Worm (Caenorhabditis elegans) whole organism, L2 larva: ENCODE measurements around the gene F17H10.2.

Experiments used
- C34F6.9 ChIP-seq: fragments of 150-350 bp; optimal IDR thresholded peaks from 2 replicates; lab custom pipeline; 2014; ENCODE audit warnings: missing biosample characterization, missing genetic modification characterization
- F13H6.1 ChIP-seq: sonication (generic microtip); optimal IDR thresholded peaks from 2 replicates; lab custom pipeline; 2016; ENCODE audit warnings: missing genetic modification characterization, missing compliant biosample characterization
- R02D3.7 ChIP-seq: fragments of 150-350 bp; optimal IDR thresholded peaks from 2 replicates; lab custom pipeline; 2014; ENCODE audit warnings: missing biosample characterization, missing genetic modification characterization
- Y55F3AM.14 ChIP-seq: fragments of 200-800 bp; sonication (Bioruptor generic); optimal IDR thresholded peaks from 2 replicates; lab custom pipeline; 2018; ENCODE audit warnings: mild to moderate bottlenecking, missing genetic modification characterization, missing compliant biosample characterization
- alr-1 ChIP-seq: fragments of 150-350 bp; optimal IDR thresholded peaks from 2 replicates; lab custom pipeline; 2014; ENCODE audit warnings: missing biosample characterization, missing genetic modification characterization
- aly-2 ChIP-seq: fragments of 150-350 bp; optimal IDR thresholded peaks from 2 replicates; lab custom pipeline; 2014; ENCODE audit warnings: missing biosample characterization, missing genetic modification characterization
- ama-1 ChIP-seq: fragments of 150-350 bp; optimal IDR thresholded peaks from 2 replicates; lab custom pipeline; 2018; ENCODE audit warnings: inconsistent platforms
- ceh-82 ChIP-seq: fragments of 150-350 bp; optimal IDR thresholded peaks from 2 replicates; lab custom pipeline; 2014; ENCODE audit warnings: missing biosample characterization, missing genetic modification characterization
- crh-2 ChIP-seq: sonication (generic microtip); optimal IDR thresholded peaks from 2 replicates; lab custom pipeline; 2017; ENCODE audit warnings: missing biosample characterization, missing genetic modification characterization
- dmd-4 ChIP-seq: sonication (generic microtip); optimal IDR thresholded peaks from 2 replicates; lab custom pipeline; 2017; ENCODE audit warnings: missing biosample characterization, missing genetic modification characterization
- egl-27 ChIP-seq: sonication (generic microtip); optimal IDR thresholded peaks from 3 replicates; lab custom pipeline; 2017; ENCODE audit warnings: missing biosample characterization, missing genetic modification reagents, missing genetic modification characterization
- elt-1 ChIP-seq: fragments of 150-350 bp; optimal IDR thresholded peaks from 2 replicates; lab custom pipeline; 2014; ENCODE audit warnings: missing biosample characterization, missing genetic modification characterization
- elt-3 ChIP-seq: sonication (generic microtip); optimal IDR thresholded peaks from 2 replicates; lab custom pipeline; 2017; ENCODE audit warnings: missing biosample characterization, missing genetic modification characterization
- fos-1 ChIP-seq: fragments of 150-350 bp; optimal IDR thresholded peaks from 2 replicates; lab custom pipeline; 2014; ENCODE audit warnings: missing biosample characterization, missing genetic modification characterization
- gmeb-1 ChIP-seq: fragments of 150-350 bp; optimal IDR thresholded peaks from 2 replicates; lab custom pipeline; 2014; ENCODE audit warnings: missing biosample characterization, missing genetic modification characterization
- lin-13 ChIP-seq: fragments of 150-350 bp; optimal IDR thresholded peaks from 2 replicates; lab custom pipeline; 2014; ENCODE audit warnings: missing biosample characterization, missing genetic modification reagents, missing genetic modification characterization
- lin-39 ChIP-seq: fragments of 150-350 bp; optimal IDR thresholded peaks from 2 replicates; lab custom pipeline; 2014; ENCODE audit warnings: missing biosample characterization, missing genetic modification reagents, missing genetic modification characterization
- lsy-2 ChIP-seq, 2 experiments: fragments of 150-350 bp in 1 of 2; sonication (generic microtip) in 1 of 2; optimal IDR thresholded peaks; 2 replicates each; lab custom pipeline; 2014 to 2017; ENCODE audit warnings: missing biosample characterization in 2 of 2, missing genetic modification characterization in 2 of 2
- mab-5 ChIP-seq: fragments of 150-350 bp; optimal IDR thresholded peaks from 2 replicates; lab custom pipeline; 2014; ENCODE audit warnings: missing biosample characterization, missing genetic modification characterization
- mbf-1 ChIP-seq: sonication (generic microtip); optimal IDR thresholded peaks from 2 replicates; lab custom pipeline; 2017; ENCODE audit warnings: missing biosample characterization, missing genetic modification characterization
- nhr-11 ChIP-seq: fragments of 150-350 bp; optimal IDR thresholded peaks from 2 replicates; lab custom pipeline; 2014; ENCODE audit warnings: missing biosample characterization, missing genetic modification characterization
- nhr-12 ChIP-seq: fragments of 150-350 bp; optimal IDR thresholded peaks from 2 replicates; lab custom pipeline; 2014; ENCODE audit warnings: missing biosample characterization, missing genetic modification characterization
- nhr-129 ChIP-seq: fragments of 150-350 bp; optimal IDR thresholded peaks from 2 replicates; lab custom pipeline; 2014; ENCODE audit warnings: missing biosample characterization, missing genetic modification characterization
- nhr-21 ChIP-seq: fragments of 150-350 bp; optimal IDR thresholded peaks from 2 replicates; lab custom pipeline; 2014; ENCODE audit warnings: missing biosample characterization, missing genetic modification characterization
- nhr-25 ChIP-seq: fragments of 150-350 bp; sonication (generic microtip); optimal IDR thresholded peaks from 3 replicates; lab custom pipeline; 2014; ENCODE audit warnings: missing biosample characterization, missing genetic modification characterization
- nhr-6 ChIP-seq: fragments of 150-350 bp; optimal IDR thresholded peaks from 2 replicates; lab custom pipeline; 2014; ENCODE audit warnings: missing biosample characterization, missing genetic modification characterization
- peb-1 ChIP-seq: fragments of 150-350 bp; optimal IDR thresholded peaks from 2 replicates; lab custom pipeline; 2014; ENCODE audit warnings: missing biosample characterization, missing genetic modification characterization
- sem-4 ChIP-seq: fragments of 150-350 bp; optimal IDR thresholded peaks from 2 replicates; lab custom pipeline; 2014; ENCODE audit warnings: missing biosample characterization, missing genetic modification reagents, missing genetic modification characterization
- sma-3 ChIP-seq: sonication (generic microtip); optimal IDR thresholded peaks from 2 replicates; lab custom pipeline; 2016; ENCODE audit warnings: missing genetic modification reagents, missing genetic modification characterization, missing compliant biosample characterization
- sma-9 ChIP-seq, 2 experiments: fragments of 150-350 bp in 1 of 2; sonication (generic microtip) in 1 of 2; optimal IDR thresholded peaks; 2 replicates each; lab custom pipeline; 2014 to 2016; ENCODE audit warnings: missing genetic modification characterization in 2 of 2, mild to moderate bottlenecking in 1 of 2, missing biosample characterization in 1 of 2, missing compliant biosample characterization in 1 of 2, missing genetic modification reagents in 1 of 2, moderate library complexity in 1 of 2
- snpc-4 ChIP-seq: fragments of 150-350 bp; optimal IDR thresholded peaks from 2 replicates; lab custom pipeline; 2014; ENCODE audit warnings: missing biosample characterization, missing genetic modification characterization
- unc-55 ChIP-seq: fragments of 150-350 bp; sonication (generic microtip); optimal IDR thresholded peaks from 3 replicates; lab custom pipeline; 2014; ENCODE audit warnings: missing biosample characterization, missing genetic modification reagents, missing genetic modification characterization
- unc-62 ChIP-seq: fragments of 150-350 bp; optimal IDR thresholded peaks from 2 replicates; lab custom pipeline; 2014; ENCODE audit warnings: missing biosample characterization, missing genetic modification reagents, missing genetic modification characterization
- zag-1 ChIP-seq: fragments of 150-350 bp; optimal IDR thresholded peaks from 2 replicates; lab custom pipeline; 2014; ENCODE audit warnings: missing biosample characterization, missing genetic modification characterization
- ztf-1 ChIP-seq: fragments of 200-800 bp; sonication (Bioruptor generic); conservative IDR thresholded peaks from 2 replicates; pipeline ENCODE4 v1.3.6; 2022; ENCODE audit warnings: missing genetic modification characterization, missing compliant biosample characterization
- ztf-4 ChIP-seq: fragments of 150-350 bp; optimal IDR thresholded peaks from 2 replicates; lab custom pipeline; 2014; ENCODE audit warnings: missing biosample characterization, missing genetic modification characterization

The F17H10.2 gene

ce11 chrX:13154514-13154913, 40.9 kb downstream of the F17H10.2 start:
- TF ChIP-seq snpc-4 (no peak), ztf-4 (no peak), ztf-1 (GFP tag; lab: Robert Waterston, UW) (no peak)

- TF ChIP-seq Y55F3AM.14 (GFP tag; lab: Kevin White, UChicago) (no peak), nhr-11 (tag; lab: Kevin White, UChicago) (no peak), egl-27 (tag; lab: Kevin White, UChicago) (no peak), lin-39 (tag; lab: Kevin White, UChicago) (no peak), C34F6.9 (tag; lab: Kevin White, UChicago) (no peak), sem-4 (tag; lab: Kevin White, UChicago) (no peak), dmd-4 (tag; lab: Kevin White, UChicago) (no peak), nhr-21 (tag; lab: Kevin White, UChicago) (no peak), ztf-4 (no peak), ceh-82 (tag; lab: Kevin White, UChicago) (no peak), nhr-6 (tag; lab: Kevin White, UChicago) (no peak), elt-3 (no peak), sma-9 (GFP tag; optimal IDR thresholded peaks at IDR 0.05; lab: Kevin White, UChicago) (no peak), sma-9 (tag; optimal IDR thresholded peaks at IDR 0.05; lab: Kevin White, UChicago) (no peak), elt-1 (tag; lab: Kevin White, UChicago) (no peak), ama-1 (lab: Kevin White, UChicago) (no peak), lsy-2 (tag; optimal IDR thresholded peaks at IDR 0.05; lab: Kevin White, UChicago) (no peak), nhr-12 (tag; lab: Kevin White, UChicago) (no peak), alr-1 (tag; lab: Kevin White, UChicago) (no peak)
These were observed 42.2 kb downstream of the F17H10.2 start for ce11 chrX:13155730-13156129.

- TF ChIP-seq unc-62 (GFP tag; lab: Kevin White, UChicago) (no peak), peb-1 (no peak), alr-1 (tag; lab: Kevin White, UChicago) (no peak), zag-1 (tag; lab: Kevin White, UChicago) (no peak), C34F6.9 (tag; lab: Kevin White, UChicago) (no peak), nhr-12 (tag; lab: Kevin White, UChicago) (no peak), ama-1 (lab: Kevin White, UChicago) (no peak), Y55F3AM.14 (GFP tag; lab: Kevin White, UChicago) (no peak), mab-5 (tag; lab: Kevin White, UChicago) (no peak), fos-1 (tag; lab: Kevin White, UChicago) (no peak), nhr-6 (tag; lab: Kevin White, UChicago) (no peak), R02D3.7 (no peak), elt-1 (tag; lab: Kevin White, UChicago) (no peak), dmd-4 (tag; lab: Kevin White, UChicago) (no peak), nhr-25 (tag; lab: Kevin White, UChicago) (peak; percentile 5), nhr-21 (tag; lab: Kevin White, UChicago) (no peak), nhr-129 (peak; percentile 46)
These were observed 43.7 kb downstream of the F17H10.2 start for ce11 chrX:13157112-13157768.

ce11 chrX:13158487-13158886, 44.9 kb downstream of the F17H10.2 start:
- peak; percentile 38 for TF ChIP-seq unc-55
- no peak for TF ChIP-seq egl-27 (tag; lab: Kevin White, UChicago)

- TF ChIP-seq sem-4 (tag; lab: Kevin White, UChicago), result no peak
- TF ChIP-seq aly-2 (tag; lab: Kevin White, UChicago), result no peak
- TF ChIP-seq mbf-1, result no peak
- peak; percentile 22 for TF ChIP-seq gmeb-1 (tag; lab: Kevin White, UChicago)
- no peak for TF ChIP-seq nhr-25 (tag; lab: Kevin White, UChicago)
- TF ChIP-seq crh-2, result peak; percentile 52
- TF ChIP-seq F13H6.1 (tag; lab: Kevin White, UChicago), result peak; percentile 62
- TF ChIP-seq fos-1 (tag; lab: Kevin White, UChicago), result peak; percentile 93
- TF ChIP-seq elt-3, result no peak
- no peak for TF ChIP-seq R02D3.7
- no peak for TF ChIP-seq zag-1 (tag; lab: Kevin White, UChicago)
- TF ChIP-seq C34F6.9 (tag; lab: Kevin White, UChicago), result no peak
- peak; percentile 64 for TF ChIP-seq sma-9 (GFP tag; optimal IDR thresholded peaks at IDR 0.05; lab: Kevin White, UChicago)
- TF ChIP-seq sma-9 (tag; optimal IDR thresholded peaks at IDR 0.05; lab: Kevin White, UChicago), result no peak
- no peak for TF ChIP-seq ceh-82 (tag; lab: Kevin White, UChicago)
- TF ChIP-seq lin-13 (GFP tag; lab: Kevin White, UChicago), result no peak
- no peak for TF ChIP-seq nhr-21 (tag; lab: Kevin White, UChicago)
- peak; percentile 23 for TF ChIP-seq sma-3 (GFP tag; lab: Kevin White, UChicago)
These were observed 45.4 kb downstream of the F17H10.2 start for ce11 chrX:13159005-13159404.
